Fruit fly (Drosophila melanogaster) whole organism, pupa: ENCODE data around the gene CG42763.

Source experiments
- CG12605 ChIP-seq: fragments of 200-800 bp; sonication (Bioruptor generic); IDR thresholded peaks from 2 replicates; pipeline ENCODE4 v1.3.6; 2022; ENCODE audit warnings: missing biosample characterization, missing genetic modification characterization
- CG14655 ChIP-seq: fragments of 200-800 bp; sonication (Bioruptor generic); optimal IDR thresholded peaks from 3 replicates; lab custom pipeline; 2017; ENCODE audit warnings: mild to moderate bottlenecking, missing biosample characterization, missing genetic modification reagents, missing genetic modification characterization
- CG15710 ChIP-seq: fragments of 200-800 bp; sonication (Bioruptor generic); optimal IDR thresholded peaks from 2 replicates; lab custom pipeline; 2018; ENCODE audit warnings: missing biosample characterization, mild to moderate bottlenecking, missing genetic modification characterization, moderate library complexity
- CG4496 ChIP-seq: fragments of 200-800 bp; sonication (Bioruptor generic); IDR thresholded peaks from 3 replicates; pipeline ENCODE4 v1.3.6; 2022; ENCODE audit warnings: missing biosample characterization, missing genetic modification characterization
- Ets98B ChIP-seq: fragments of 200-800 bp; sonication (Bioruptor generic); IDR thresholded peaks from 2 replicates; pipeline ENCODE4 v1.3.6; 2022; ENCODE audit warnings: missing biosample characterization, missing genetic modification characterization
- Pif1B ChIP-seq: fragments of 200-800 bp; sonication (Bioruptor generic); optimal IDR thresholded peaks from 3 replicates; lab custom pipeline; 2016; ENCODE audit warnings: missing biosample characterization, missing genetic modification characterization
- fd96Ca ChIP-seq: fragments of 200-800 bp; sonication (Bioruptor generic); IDR thresholded peaks from 3 replicates; pipeline ENCODE4 v1.3.6; 2022; ENCODE audit warnings: missing biosample characterization, missing genetic modification characterization
- rn ChIP-seq: fragments of 200-800 bp; sonication (Bioruptor generic); IDR thresholded peaks from 2 replicates; pipeline ENCODE4 v1.3.6; 2022; ENCODE audit warnings: missing biosample characterization, missing genetic modification characterization

dm6 chr2L:8156682-8157081 lies 11.8 kb upstream of the CG42763 start:
- TF ChIP-seq fd96Ca (GFP tag; lab: Robert Waterston, UW) = peak; percentile 73
- peak; percentile 81 for TF ChIP-seq CG4496 (GFP tag; lab: Robert Waterston, UW)
- TF ChIP-seq CG14655 (GFP tag; lab: Kevin White, UChicago) = peak; percentile 65
- peak; percentile 52 for TF ChIP-seq CG15710
- peak; percentile 68; the same call in 1 of the 2 replicates for TF ChIP-seq CG12605
- TF ChIP-seq rn = 0 out of 2 replicates have a peak, but pooled peaks have one; percentile 43
- peak; percentile 49 for TF ChIP-seq Pif1B (GFP tag; lab: Kevin White, UChicago)
- TF ChIP-seq Ets98B = peak; percentile 64; the same call in 1 of the 2 replicates
